Worm (Caenorhabditis elegans): ENCODE results near the gene B0222.11.
A peak's percentile ranks its signal among the peaks of the same experiment; 100 is the strongest.

B0222.11 gene

ce11 chrV:9125345-9125744 is 42.6 kb downstream of the B0222.11 start, which contains the start of gene F21C10.5:
F21C10.5 (plus strand) TSS chrV:9125645.
- no peak for TF ChIP-seq sup-37 (GFP tag; optimal IDR thresholded peaks at IDR 0.05)
- no peak for TF ChIP-seq zip-4 (GFP tag; optimal IDR thresholded peaks at IDR 0.05)

DNA sequence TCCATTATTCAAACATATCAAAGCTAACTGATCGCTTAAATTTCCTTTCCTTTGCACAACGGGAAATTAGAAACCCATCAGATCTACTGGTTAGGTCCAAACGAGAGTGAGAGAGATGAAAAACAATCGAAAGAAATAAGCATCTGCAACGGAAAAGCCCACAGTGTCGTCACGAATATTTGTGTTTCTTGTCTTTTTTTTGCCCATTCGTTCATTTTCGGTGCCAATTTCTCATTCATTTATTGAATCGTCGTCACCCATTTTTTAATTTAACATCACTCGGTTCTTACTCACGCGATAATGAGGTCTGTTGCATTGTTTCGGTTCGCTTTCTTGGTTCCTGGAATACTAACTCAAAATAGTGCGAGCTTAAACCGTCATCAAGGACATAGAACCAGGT is 43.8 kb downstream of the B0222.11 start, which contains the start of gene F21C10.6:
F21C10.6 (plus strand) TSS at position 301 of the 400 bp plus-strand sequence.
- TF ChIP-seq efl-3 (GFP tag; optimal IDR thresholded peaks at IDR 0.05): no peak
- TF ChIP-seq nhr-77 (tag; optimal IDR thresholded peaks at IDR 0.05): no peak
- no peak for TF ChIP-seq zip-4 (GFP tag; optimal IDR thresholded peaks at IDR 0.05)
- no peak for TF ChIP-seq fkh-8 (tag; optimal IDR thresholded peaks at IDR 0.05)

ce11 chrV:9123186-9123585 is 44.8 kb downstream of the B0222.11 start, which contains the start of gene F21C10.11:
F21C10.11 (plus strand) TSS chrV:9123486.
- TF ChIP-seq lin-13 (GFP tag; optimal IDR thresholded peaks at IDR 0.05) (no peak), tbx-2 (tag; optimal IDR thresholded peaks at IDR 0.05) (no peak), ceh-88 (GFP tag; IDR thresholded peaks at IDR 0.05) (no peak), ceh-82 (tag; optimal IDR thresholded peaks at IDR 0.05) (no peak), blmp-1 (tag; optimal IDR thresholded peaks at IDR 0.05) (no peak), nhr-84 (tag; optimal IDR thresholded peaks at IDR 0.05) (no peak), irx-1 (tag; optimal IDR thresholded peaks at IDR 0.05) (no peak)

- TF ChIP-seq hpl-2 (GFP tag; optimal IDR thresholded peaks at IDR 0.05): no peak
- TF ChIP-seq efl-1 (optimal IDR thresholded peaks at IDR 0.05): no peak
- TF ChIP-seq efl-1 (GFP tag; optimal IDR thresholded peaks at IDR 0.05 in 1 of 2): peak in 1 of 2 experiments; percentile 52
- no peak for TF ChIP-seq pag-3 (tag; optimal IDR thresholded peaks at IDR 0.05; ENCODE audit: borderline replicate concordance, insufficient read depth)
Observed at ce11 chrV:9122004-9122403, 46.0 kb downstream of the B0222.11 start, which contains the start of gene F21C10.13. F21C10.13 (plus strand) TSS chrV:9122304.
